Fruit fly (Drosophila melanogaster) Kc167 (cell line): Measurements from ENCODE around the gene MFS9.

Experiments
- Myc ChIP-seq: fragments of >200 bp; optimal IDR thresholded peaks from 2 replicates; lab custom pipeline; 2017; ENCODE audit warnings: missing external identifiers
- Sin3A ChIP-seq: fragments of >200 bp; optimal IDR thresholded peaks from 2 replicates; lab custom pipeline; 2018; ENCODE audit warnings: missing external identifiers
- h ChIP-seq: fragments of >200 bp; optimal IDR thresholded peaks from 3 replicates; lab custom pipeline; 2018; ENCODE audit warnings: missing external identifiers
- insv ChIP-seq: fragments of >200 bp; optimal IDR thresholded peaks from 3 replicates; lab custom pipeline; 2018; ENCODE audit warnings: missing external identifiers
- psq ChIP-seq: fragments of >200 bp; optimal IDR thresholded peaks from 2 replicates; lab custom pipeline; 2017; ENCODE audit warnings: missing external identifiers
- ttk ChIP-seq: sonication (Bioruptor generic); optimal IDR thresholded peaks from 2 replicates; lab custom pipeline; 2017; ENCODE audit warnings: missing external identifiers

- TF ChIP-seq psq (no peak), h (lab: Kevin White, UChicago) (no peak), insv (lab: Kevin White, UChicago) (no peak), Sin3A (lab: Kevin White, UChicago) (no peak), ttk (lab: Kevin White, UChicago) (no peak), Myc (lab: Kevin White, UChicago) (no peak)
Measured at dm6 chr3R:20504488-20504887, 7.8 kb downstream of the MFS9 start, which contains the start of gene Or92a.
